Fruit fly (Drosophila melanogaster) whole organism, prepupa: ENCODE results near the gene Rh5.
A peak's percentile ranks its signal among the peaks of the same experiment; 100 is the strongest.

Source experiments
- Blimp-1 ChIP-seq: fragments of 200-800 bp; sonication (Bioruptor generic); optimal IDR thresholded peaks from 3 replicates; lab custom pipeline; 2017; ENCODE audit warnings: missing biosample characterization, missing genetic modification characterization, mild to moderate bottlenecking, moderate library complexity, missing genetic modification reagents
- CG10669 ChIP-seq: fragments of 200-800 bp; sonication (Bioruptor generic); optimal IDR thresholded peaks from 3 replicates; lab custom pipeline; 2018; ENCODE audit warnings: missing biosample characterization, mild to moderate bottlenecking, missing genetic modification characterization, moderate library complexity
- CG11762 ChIP-seq: fragments of 200-800 bp; sonication (Bioruptor generic); optimal IDR thresholded peaks from 3 replicates; lab custom pipeline; 2016; ENCODE audit warnings: missing biosample characterization, missing genetic modification characterization; ENCODE audit not compliant: insufficient read depth
- CG11902 ChIP-seq: fragments of 200-800 bp; sonication (Bioruptor generic); optimal IDR thresholded peaks from 3 replicates; lab custom pipeline; 2016; ENCODE audit warnings: missing biosample characterization, missing genetic modification characterization
- CG15336 ChIP-seq: fragments of 200-800 bp; sonication (Bioruptor generic); IDR thresholded peaks from 2 replicates; pipeline ENCODE4 v1.3.6; 2022; ENCODE audit warnings: missing biosample characterization, missing genetic modification characterization
- CG1621 ChIP-seq: fragments of 200-800 bp; sonication (Bioruptor generic); optimal IDR thresholded peaks from 3 replicates; lab custom pipeline; 2018; ENCODE audit warnings: missing biosample characterization, mild to moderate bottlenecking, missing genetic modification characterization
- CG16779 ChIP-seq: fragments of 200-800 bp; sonication (Bioruptor generic); optimal IDR thresholded peaks from 3 replicates; lab custom pipeline; 2017; ENCODE audit warnings: missing biosample characterization, mild to moderate bottlenecking, missing genetic modification characterization
- CG32006 ChIP-seq: fragments of 200-800 bp; sonication (Bioruptor generic); optimal IDR thresholded peaks from 3 replicates; lab custom pipeline; 2017; ENCODE audit warnings: missing biosample characterization, mild to moderate bottlenecking, missing genetic modification characterization
- CG3919 ChIP-seq: fragments of 200-800 bp; sonication (Bioruptor generic); optimal IDR thresholded peaks from 3 replicates; lab custom pipeline; 2016; ENCODE audit warnings: missing biosample characterization, missing genetic modification characterization
- CG6163 ChIP-seq: fragments of 200-800 bp; sonication (Bioruptor generic); IDR thresholded peaks from 3 replicates; pipeline ENCODE4 v1.3.6; 2022; ENCODE audit warnings: missing biosample characterization, missing genetic modification characterization
- CG6276 ChIP-seq: fragments of 200-800 bp; sonication (Bioruptor generic); optimal IDR thresholded peaks from 2 replicates; lab custom pipeline; 2017; ENCODE audit warnings: missing biosample characterization, mild to moderate bottlenecking, missing genetic modification characterization
- CG6854 ChIP-seq: fragments of 200-800 bp; sonication (Bioruptor generic); optimal IDR thresholded peaks from 2 replicates; lab custom pipeline; 2017; ENCODE audit warnings: missing biosample characterization, mild to moderate bottlenecking, missing genetic modification characterization
- CG7368 ChIP-seq: fragments of 200-800 bp; sonication (Bioruptor generic); optimal IDR thresholded peaks from 3 replicates; lab custom pipeline; 2016; ENCODE audit warnings: missing biosample characterization, missing genetic modification characterization
- CG8119 ChIP-seq: fragments of 200-800 bp; sonication (Bioruptor generic); IDR thresholded peaks from 3 replicates; pipeline ENCODE4 v1.3.6; 2022; ENCODE audit warnings: missing biosample characterization, missing genetic modification characterization
- CG8319 ChIP-seq: fragments of 200-800 bp; sonication (Bioruptor generic); optimal IDR thresholded peaks from 3 replicates; lab custom pipeline; 2016; ENCODE audit warnings: missing biosample characterization, missing genetic modification characterization
- CG8632 ChIP-seq: fragments of 200-800 bp; sonication (Bioruptor generic); optimal IDR thresholded peaks from 3 replicates; lab custom pipeline; 2016; ENCODE audit warnings: missing biosample characterization, missing genetic modification characterization
- CG9139 ChIP-seq: fragments of 200-800 bp; sonication (Bioruptor generic); optimal IDR thresholded peaks from 3 replicates; lab custom pipeline; 2017; ENCODE audit warnings: missing biosample characterization, mild to moderate bottlenecking, missing genetic modification characterization
- Eip75B ChIP-seq: fragments of 200-800 bp; sonication (Bioruptor generic); optimal IDR thresholded peaks from 3 replicates; lab custom pipeline; 2016; ENCODE audit warnings: missing biosample characterization, missing genetic modification characterization
- Eip78C ChIP-seq: fragments of 200-800 bp; sonication (Bioruptor generic); peaks from one replicate; lab custom pipeline; 2016; ENCODE audit warnings: missing biosample characterization, missing genetic modification characterization
- Eip93F ChIP-seq: fragments of 200-800 bp; sonication (Bioruptor generic); optimal IDR thresholded peaks from 2 replicates; lab custom pipeline; 2016; ENCODE audit warnings: missing biosample characterization, mild to moderate bottlenecking, missing genetic modification characterization
- Ets21C ChIP-seq: fragments of 200-800 bp; sonication (Bioruptor generic); optimal IDR thresholded peaks from 3 replicates; lab custom pipeline; 2016; ENCODE audit warnings: missing biosample characterization, missing genetic modification characterization
- Ets96B ChIP-seq: fragments of 200-800 bp; optimal IDR thresholded peaks from 2 replicates; lab custom pipeline; 2019; ENCODE audit warnings: missing biosample characterization, mild to moderate bottlenecking, missing genetic modification characterization, moderate library complexity
- Gug ChIP-seq: fragments of 200-800 bp; sonication (Bioruptor generic); IDR thresholded peaks from 2 replicates; pipeline ENCODE4 v1.3.6; 2022; ENCODE audit warnings: missing biosample characterization, missing genetic modification characterization
- Hr38 ChIP-seq: sonication (Bioruptor generic); optimal IDR thresholded peaks from 2 replicates; lab custom pipeline; 2016; ENCODE audit warnings: missing biosample characterization, missing genetic modification characterization
- Hr4 ChIP-seq: fragments of 200-800 bp; sonication (Bioruptor generic); optimal IDR thresholded peaks from 3 replicates; lab custom pipeline; 2016; ENCODE audit warnings: missing biosample characterization, missing genetic modification characterization
- Lpt ChIP-seq: fragments of 200-800 bp; sonication (Bioruptor generic); optimal IDR thresholded peaks from 3 replicates; lab custom pipeline; 2016; ENCODE audit warnings: missing biosample characterization, missing genetic modification characterization
- Met ChIP-seq: fragments of 200-800 bp; sonication (Bioruptor generic); optimal IDR thresholded peaks from 3 replicates; lab custom pipeline; 2016; ENCODE audit warnings: missing biosample characterization, missing genetic modification characterization
- OdsH ChIP-seq: fragments of 200-800 bp; sonication (Bioruptor generic); optimal IDR thresholded peaks from 3 replicates; lab custom pipeline; 2016; ENCODE audit warnings: missing biosample characterization, missing genetic modification characterization
- Smox ChIP-seq: fragments of 200-800 bp; sonication (Bioruptor generic); optimal IDR thresholded peaks from 3 replicates; lab custom pipeline; 2016; ENCODE audit warnings: missing biosample characterization, missing genetic modification characterization
- Sox102F ChIP-seq: fragments of 200-800 bp; sonication (Bioruptor generic); optimal IDR thresholded peaks from 2 replicates; lab custom pipeline; 2016; ENCODE audit warnings: missing biosample characterization, mild to moderate bottlenecking, missing genetic modification characterization
- achi ChIP-seq: fragments of 200-800 bp; sonication (Bioruptor generic); optimal IDR thresholded peaks from 3 replicates; lab custom pipeline; 2016; ENCODE audit warnings: missing biosample characterization, missing genetic modification characterization
- cyc ChIP-seq: fragments of 200-800 bp; sonication (Bioruptor generic); optimal IDR thresholded peaks from 3 replicates; lab custom pipeline; 2016; ENCODE audit warnings: missing biosample characterization, missing genetic modification characterization
- dac ChIP-seq: fragments of 200-800 bp; sonication (Bioruptor generic); optimal IDR thresholded peaks from 2 replicates; lab custom pipeline; 2017; ENCODE audit warnings: missing biosample characterization, mild to moderate bottlenecking, missing genetic modification characterization
- dsx ChIP-seq: fragments of 200-800 bp; optimal IDR thresholded peaks from 3 replicates; lab custom pipeline; 2019; ENCODE audit warnings: missing biosample characterization, mild to moderate bottlenecking, missing genetic modification characterization, moderate library complexity; ENCODE audit not compliant: poor library complexity, severe bottlenecking
- eg ChIP-seq: fragments of 200-800 bp; sonication (Bioruptor generic); IDR thresholded peaks from 3 replicates; pipeline ENCODE4 v1.3.6; 2022; ENCODE audit warnings: missing biosample characterization, missing genetic modification characterization
- esn ChIP-seq: fragments of 200-800 bp; sonication (Bioruptor generic); optimal IDR thresholded peaks from 2 replicates; lab custom pipeline; 2016; ENCODE audit warnings: missing biosample characterization, mild to moderate bottlenecking, missing genetic modification characterization, moderate library complexity
- fd59A ChIP-seq: fragments of 200-800 bp; sonication (Bioruptor generic); optimal IDR thresholded peaks from 2 replicates; lab custom pipeline; 2017; ENCODE audit warnings: missing biosample characterization, mild to moderate bottlenecking, missing genetic modification characterization, missing genetic modification reagents
- net ChIP-seq: fragments of 200-800 bp; sonication (Bioruptor generic); optimal IDR thresholded peaks from 3 replicates; lab custom pipeline; 2016; ENCODE audit warnings: missing biosample characterization, missing genetic modification characterization
- pdm3 ChIP-seq: fragments of 200-800 bp; sonication (Bioruptor generic); optimal IDR thresholded peaks from 3 replicates; lab custom pipeline; 2016; ENCODE audit warnings: missing biosample characterization, missing genetic modification characterization
- salr ChIP-seq, 2 experiments: fragments of 200-800 bp; sonication (Bioruptor generic); optimal IDR thresholded peaks; 3 replicates each; lab custom pipeline; 2016 to 2018; ENCODE audit warnings: missing biosample characterization in 2 of 2, missing genetic modification characterization in 2 of 2, mild to moderate bottlenecking in 1 of 2
- spab ChIP-seq: fragments of 200-800 bp; sonication (Bioruptor generic); optimal IDR thresholded peaks from 2 replicates; lab custom pipeline; 2017; ENCODE audit warnings: missing biosample characterization, mild to moderate bottlenecking, missing genetic modification characterization, missing genetic modification reagents
- ss ChIP-seq, 2 experiments: fragments of 200-800 bp; sonication (Bioruptor generic); optimal IDR thresholded peaks; 2 replicates in 1 of 2; 3 replicates in 1 of 2; lab custom pipeline; 2017 to 2018; ENCODE audit warnings: mild to moderate bottlenecking in 2 of 2, missing biosample characterization in 2 of 2, missing genetic modification characterization in 2 of 2, moderate library complexity in 1 of 2
- svp ChIP-seq: fragments of 200-800 bp; sonication (Bioruptor generic); peaks from one replicate; lab custom pipeline; 2016; ENCODE audit warnings: missing biosample characterization, missing genetic modification characterization
- topi ChIP-seq: fragments of 200-800 bp; sonication (Bioruptor generic); optimal IDR thresholded peaks from 3 replicates; lab custom pipeline; 2016; ENCODE audit warnings: missing biosample characterization, missing genetic modification characterization
- vri ChIP-seq: fragments of 200-800 bp; sonication (Bioruptor generic); optimal IDR thresholded peaks from 3 replicates; lab custom pipeline; 2016; ENCODE audit warnings: missing biosample characterization, mild to moderate bottlenecking, missing genetic modification characterization

The Rh5 gene

dm6 chr2L:12005436-12006396, 2.2 kb upstream of the Rh5 start:
- TF ChIP-seq CG3919 (GFP tag; lab: Kevin White, UChicago) (no peak), CG15336 (GFP tag; lab: Robert Waterston, UW) (no peak), CG6276 (GFP tag; lab: Kevin White, UChicago) (peak; percentile 14), CG11902 (GFP tag; lab: Kevin White, UChicago) (no peak), achi (no peak), Hr38 (GFP tag; lab: Kevin White, UChicago) (no peak), Eip78C (peak; percentile 56), spab (no peak), OdsH (GFP tag; lab: Kevin White, UChicago) (no peak), CG6854 (peak; percentile 55), CG1621 (peak; percentile 75), svp (peak; percentile 93), Blimp-1 (peak; percentile 81), CG10669 (no peak), cyc (GFP tag; lab: Kevin White, UChicago) (no peak), Eip75B (GFP tag; lab: Kevin White, UChicago) (no peak), dsx (GFP tag; lab: Kevin White, UChicago) (peak; percentile 80)

- TF ChIP-seq Met (GFP tag; lab: Kevin White, UChicago), result peak; percentile 74
- TF ChIP-seq CG6163 (GFP tag; lab: Robert Waterston, UW), result no peak
- peak; percentile 72 for TF ChIP-seq Smox (GFP tag; lab: Kevin White, UChicago)
- TF ChIP-seq CG8632 (GFP tag; lab: Kevin White, UChicago), result peak; percentile 92
- no peak for TF ChIP-seq Gug
- TF ChIP-seq CG11762 (GFP tag; lab: Kevin White, UChicago), result peak; percentile 84
- TF ChIP-seq cyc (GFP tag; lab: Kevin White, UChicago), result peak; percentile 82
- TF ChIP-seq CG16779 (tag; lab: Kevin White, UChicago), result peak; percentile 88
- TF ChIP-seq spab, result peak; percentile 90
- TF ChIP-seq Hr4 (GFP tag; lab: Kevin White, UChicago), result peak; percentile 69
- peak; percentile 87 for TF ChIP-seq CG9139 (GFP tag; lab: Kevin White, UChicago)
- peak; percentile 93 for TF ChIP-seq CG32006 (GFP tag; lab: Kevin White, UChicago)
- TF ChIP-seq Sox102F (GFP tag; lab: Kevin White, UChicago), result peak; percentile 52
- no peak for TF ChIP-seq Eip93F
- peak; percentile 79 for TF ChIP-seq topi
- TF ChIP-seq vri (GFP tag; lab: Kevin White, UChicago), result no peak
- peak; percentile 59 for TF ChIP-seq Ets21C
- peak; percentile 57 for TF ChIP-seq dac
- no peak for TF ChIP-seq CG6854
- peak; percentile 87 for TF ChIP-seq CG11902 (GFP tag; lab: Kevin White, UChicago)
- peak; percentile 78 for TF ChIP-seq pdm3 (GFP tag; lab: Kevin White, UChicago)
- TF ChIP-seq CG6276 (GFP tag; lab: Kevin White, UChicago), result peak; percentile 83
- peak; percentile 95 for TF ChIP-seq Ets96B (tag; lab: Kevin White, UChicago)
- peak; percentile 86 for TF ChIP-seq CG10669
- TF ChIP-seq dsx (GFP tag; lab: Kevin White, UChicago), result peak; percentile 80
- TF ChIP-seq net (GFP tag; lab: Kevin White, UChicago), result peak; percentile 82
- TF ChIP-seq esn (GFP tag; lab: Kevin White, UChicago), result peak; percentile 87
- peak; percentile 81 for TF ChIP-seq CG7368 (GFP tag; lab: Kevin White, UChicago)
- peak; percentile 76 for TF ChIP-seq Lpt
- TF ChIP-seq eg (GFP tag; lab: Robert Waterston, UW), result no peak
- peak; percentile 91 to 96 for TF ChIP-seq ss (GFP tag; optimal IDR thresholded peaks at IDR 0.05; lab: Kevin White, UChicago)
- peak; percentile 24 to 94 for TF ChIP-seq salr (GFP tag; optimal IDR thresholded peaks at IDR 0.05; lab: Kevin White, UChicago)
- TF ChIP-seq fd59A (GFP tag; lab: Kevin White, UChicago), result peak; percentile 81
- peak; percentile 76 for TF ChIP-seq CG8319 (GFP tag; lab: Kevin White, UChicago)
- no peak for TF ChIP-seq CG8119 (GFP tag; lab: Robert Waterston, UW)
Measured at dm6 chr2L:12006397-12007330, 1.3 kb upstream of the Rh5 start.
